Worm (Caenorhabditis elegans): ENCODE results near the gene Y46G5A.20.
"Not testable (repeated sequence)": the region's sequence is repeated elsewhere in the genome, so short reads cannot be mapped to it uniquely, and the experiment has no call there.

- TF ChIP-seq hlh-17 (GFP tag; optimal IDR thresholded peaks at IDR 0.05; ENCODE audit: borderline replicate concordance); unc-130 (tag; optimal IDR thresholded peaks at IDR 0.05); ama-1 (optimal IDR thresholded peaks at IDR 0.05); pqm-1 (tag; optimal IDR thresholded peaks at IDR 0.05): not testable (repeated sequence)
- peak; percentile 81 for TF ChIP-seq swsn-7 (tag; optimal IDR thresholded peaks at IDR 0.05)
Observed at ce11 chrII:12778374-12778773, 32.4 kb upstream of the Y46G5A.20 start.
